Fruit fly (Drosophila melanogaster): ENCODE data around the gene FucT6.

Gene FucT6

DNA sequence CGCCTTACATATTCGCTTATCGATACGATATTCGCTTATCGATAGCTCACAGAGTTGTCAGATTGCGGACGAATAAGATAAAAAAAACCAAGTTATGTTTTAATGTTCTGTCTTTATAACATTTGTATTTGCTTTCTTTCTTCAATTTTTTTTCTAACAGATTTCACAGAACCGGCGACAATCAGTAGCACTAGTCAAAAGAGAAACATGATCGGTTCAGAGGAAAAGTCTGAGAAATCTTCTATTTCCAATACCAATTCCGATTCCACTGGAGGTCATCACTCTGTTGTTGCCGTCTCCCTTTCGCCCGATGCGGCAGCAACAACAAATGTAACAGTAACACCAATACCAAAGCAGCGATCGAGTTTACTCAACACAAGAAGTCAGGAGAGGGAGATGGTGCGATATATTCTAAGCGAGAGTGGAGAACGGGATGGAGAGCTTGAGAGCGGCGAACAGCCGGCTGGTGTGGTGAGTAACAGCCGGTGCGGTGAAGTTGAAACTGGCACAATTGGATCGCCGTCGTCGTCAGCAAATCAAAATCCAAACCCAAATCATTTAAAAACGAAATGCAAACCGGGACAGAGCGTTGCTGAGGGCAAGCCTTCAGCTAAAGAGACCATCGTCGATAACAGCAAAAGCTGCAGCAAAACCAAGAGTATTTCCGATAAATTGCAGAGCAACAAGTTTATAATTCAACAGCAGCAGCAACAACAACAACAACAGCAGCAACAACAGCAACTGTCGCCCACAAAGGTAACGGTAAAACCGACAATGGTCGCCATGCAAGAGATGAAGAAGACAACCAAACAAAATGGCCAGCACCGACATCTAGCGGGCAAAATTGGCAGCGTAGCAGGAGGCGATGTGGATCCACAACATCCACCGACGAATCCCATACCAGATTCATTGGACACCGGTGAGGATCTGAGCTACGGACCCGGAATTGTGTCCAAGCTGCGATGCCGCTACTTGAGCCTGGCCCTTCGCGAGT lies 27.9 kb downstream of the FucT6 start (continued):
- TF ChIP-seq pros (GFP tag; optimal IDR thresholded peaks at IDR 0.05) (peak; percentile 68), CG34422 (GFP tag; IDR thresholded peaks at IDR 0.05) (no peak), CG14014 (GFP tag; IDR thresholded peaks at IDR 0.05) (peak; percentile 29), mirr (GFP tag; optimal IDR thresholded peaks at IDR 0.05) (peak; percentile 73), CG14441 (GFP tag; IDR thresholded peaks at IDR 0.05) (peak; percentile 53; the same call in 1 of the 2 replicates), Hmx (GFP tag; optimal IDR thresholded peaks at IDR 0.05) (peak; percentile 32), Awh (GFP tag; IDR thresholded peaks at IDR 0.05) (0 out of 2 replicates have a peak, but pooled peaks have one; percentile 22), CG30020 (tag; optimal IDR thresholded peaks at IDR 0.05) (peak; percentile 16), Nf-YB (GFP tag; optimal IDR thresholded peaks at IDR 0.05) (peak; percentile 49), Mrtf (GFP tag; IDR thresholded peaks at IDR 0.05) (no peak), CG13424 (tag; optimal IDR thresholded peaks at IDR 0.05) (peak; percentile 79), CG4424 (GFP tag; optimal IDR thresholded peaks at IDR 0.05) (peak; percentile 50), BtbVII (GFP tag; optimal IDR thresholded peaks at IDR 0.05) (peak; percentile 59), tll (GFP tag; optimal IDR thresholded peaks at IDR 0.05) (peak in 1 of 2 experiments; percentile 84), CG2678 (tag; optimal IDR thresholded peaks at IDR 0.05) (peak; percentile 74), dimm (GFP tag; IDR thresholded peaks at IDR 0.05) (no peak), row (GFP tag; IDR thresholded peaks at IDR 0.05) (peak; percentile 79), CG10321 (GFP tag; IDR thresholded peaks at IDR 0.05) (peak; percentile 85), Drgx (GFP tag; IDR thresholded peaks at IDR 0.05) (no peak), ro (GFP tag; IDR thresholded peaks at IDR 0.05) (no peak), CoRest (tag; optimal IDR thresholded peaks at IDR 0.05) (peak; percentile 76), CG31441 (GFP tag; IDR thresholded peaks at IDR 0.05) (peak; percentile 42; the same call in 1 of the 2 replicates), CG30403 (GFP tag; optimal IDR thresholded peaks at IDR 0.05) (peak; percentile 76), Dip2 (GFP tag; IDR thresholded peaks at IDR 0.05) (no peak), hbn (GFP tag; IDR thresholded peaks at IDR 0.05; ENCODE audit: partially characterized antibody) (peak; percentile 46; the same call in 1 of the 2 replicates), Adf1 (GFP tag; IDR thresholded peaks at IDR 0.05) (no peak), D (optimal IDR thresholded peaks at IDR 0.05) (no peak), D (GFP tag; optimal IDR thresholded peaks at IDR 0.05) (no peak), CG8359 (GFP tag; optimal IDR thresholded peaks at IDR 0.05; ENCODE audit: borderline replicate concordance) (no peak), CG12236 (GFP tag; optimal IDR thresholded peaks at IDR 0.05) (peak; percentile 34), az2 (GFP tag; optimal IDR thresholded peaks at IDR 0.05) (peak; percentile 23), ERR (GFP tag; optimal IDR thresholded peaks at IDR 0.05) (peak; percentile 82), mld (GFP tag; IDR thresholded peaks at IDR 0.05; ENCODE audit: partially characterized antibody) (no peak), Ets65A (GFP tag) (peak; percentile 93), crp (GFP tag; optimal IDR thresholded peaks at IDR 0.05) (peak in 1 of 2 experiments; percentile 23), Max (GFP tag; optimal IDR thresholded peaks at IDR 0.05) (peak; percentile 21), CG18599 (GFP tag; optimal IDR thresholded peaks at IDR 0.05) (peak; percentile 71), Sry-δ (GFP tag; optimal IDR thresholded peaks at IDR 0.05) (peak; percentile 75), trh (GFP tag; optimal IDR thresholded peaks at IDR 0.05) (peak; percentile 18), CG18764 (GFP tag; optimal IDR thresholded peaks at IDR 0.05) (peak; percentile 58), ara (GFP tag; IDR thresholded peaks at IDR 0.05) (no peak), sr (GFP tag; IDR thresholded peaks at IDR 0.05) (no peak), ems (GFP tag; optimal IDR thresholded peaks at IDR 0.05) (peak; percentile 43), abd-A (tag; optimal IDR thresholded peaks at IDR 0.05) (peak; percentile 31), Gug (GFP tag; IDR thresholded peaks at IDR 0.05) (no peak), kni (GFP tag; optimal IDR thresholded peaks at IDR 0.05) (peak; percentile 99), CG3065 (GFP tag; optimal IDR thresholded peaks at IDR 0.05) (no peak), CG12769 (tag; optimal IDR thresholded peaks at IDR 0.05) (peak; percentile 61)

Measured in whole organism, embryonic.